Fruit fly (Drosophila melanogaster): ENCODE data around the gene crb.

crb gene

DNA sequence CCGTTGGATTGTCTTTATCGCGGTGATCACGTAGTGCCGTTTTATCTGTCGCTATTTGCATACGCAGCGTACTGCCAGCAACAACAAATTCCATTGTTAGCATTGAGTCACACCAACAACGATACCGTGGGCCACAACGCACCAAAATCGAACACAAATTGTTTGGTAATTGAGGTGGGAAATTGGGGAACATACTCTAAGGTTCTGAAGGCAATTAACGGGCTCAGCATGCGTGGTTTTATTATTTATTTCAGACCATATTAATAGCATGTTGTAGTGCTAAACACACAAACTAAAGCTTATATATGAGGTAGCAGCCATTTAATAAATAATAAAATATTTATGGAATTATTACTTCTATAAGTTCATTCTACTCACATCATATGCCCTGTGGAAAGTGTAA lies 3.7 kb downstream of the crb start (continued):
- peak; percentile 17 for TF ChIP-seq CG9727 (GFP tag; optimal IDR thresholded peaks at IDR 0.05)
- no peak for TF ChIP-seq Neu2 (GFP tag; optimal IDR thresholded peaks at IDR 0.05; ENCODE audit: borderline replicate concordance)
- TF ChIP-seq sna (GFP tag; IDR thresholded peaks at IDR 0.05; ENCODE audit: partially characterized antibody): no peak
- TF ChIP-seq otp (GFP tag; IDR thresholded peaks at IDR 0.05): no peak
- TF ChIP-seq Hr78 (GFP tag; optimal IDR thresholded peaks at IDR 0.05): no peak
- peak; percentile 22 for TF ChIP-seq CG3407 (GFP tag; optimal IDR thresholded peaks at IDR 0.05)
- peak; percentile 55 for TF ChIP-seq gem (tag; optimal IDR thresholded peaks at IDR 0.05)
- no peak for TF ChIP-seq CG10321 (GFP tag; IDR thresholded peaks at IDR 0.05)
- 0 out of 3 replicates have a peak, but pooled peaks have one; percentile 19 for TF ChIP-seq sr (GFP tag; IDR thresholded peaks at IDR 0.05)

DNA sequence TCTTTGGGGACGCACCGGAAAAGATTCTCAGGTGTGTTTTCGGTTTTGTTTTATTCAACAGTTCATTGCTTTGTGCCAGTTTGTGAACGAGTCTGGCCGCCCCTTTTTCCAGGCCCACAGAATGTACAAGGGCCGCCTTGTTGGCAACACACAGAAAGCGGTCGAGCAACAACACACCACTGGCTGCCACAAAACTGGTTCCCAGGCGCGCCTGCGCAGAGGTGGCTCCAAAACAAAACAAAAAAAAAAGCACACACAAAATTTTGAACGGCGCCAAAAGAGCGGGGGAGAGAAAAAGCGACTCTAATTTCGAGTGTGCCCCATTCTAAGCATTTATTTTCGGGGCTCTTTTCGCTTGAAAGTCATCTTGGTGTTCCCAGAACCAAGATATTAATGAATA lies 4.3 kb downstream of the crb start:
- TF ChIP-seq kni (GFP tag; optimal IDR thresholded peaks at IDR 0.05): peak; percentile 20
- peak; percentile 25; the same call in 1 of the 2 replicates for TF ChIP-seq vvl (GFP tag; IDR thresholded peaks at IDR 0.05)
- TF ChIP-seq crc (GFP tag; optimal IDR thresholded peaks at IDR 0.05): no peak
- peak; percentile 72; the same call in 1 of the 4 replicates for TF ChIP-seq chinmo (GFP tag; IDR thresholded peaks at IDR 0.05; ENCODE audit: partially characterized antibody)
- TF ChIP-seq CG6175 (GFP tag; IDR thresholded peaks at IDR 0.05): peak; percentile 91
- no peak for TF ChIP-seq tgo (GFP tag; IDR thresholded peaks at IDR 0.05)
- 0 out of 2 replicates have a peak, but pooled peaks have one; percentile 34 for TF ChIP-seq klu (GFP tag; IDR thresholded peaks at IDR 0.05)
- no peak for TF ChIP-seq tup (GFP tag; optimal IDR thresholded peaks at IDR 0.05)
- TF ChIP-seq nau (GFP tag; optimal IDR thresholded peaks at IDR 0.05): no peak
- TF ChIP-seq Med (GFP tag): peak; percentile 39
- no peak for TF ChIP-seq CG7745 (tag; optimal IDR thresholded peaks at IDR 0.05)
- peak; percentile 6 for TF ChIP-seq nom (GFP tag; optimal IDR thresholded peaks at IDR 0.05)

DNA sequence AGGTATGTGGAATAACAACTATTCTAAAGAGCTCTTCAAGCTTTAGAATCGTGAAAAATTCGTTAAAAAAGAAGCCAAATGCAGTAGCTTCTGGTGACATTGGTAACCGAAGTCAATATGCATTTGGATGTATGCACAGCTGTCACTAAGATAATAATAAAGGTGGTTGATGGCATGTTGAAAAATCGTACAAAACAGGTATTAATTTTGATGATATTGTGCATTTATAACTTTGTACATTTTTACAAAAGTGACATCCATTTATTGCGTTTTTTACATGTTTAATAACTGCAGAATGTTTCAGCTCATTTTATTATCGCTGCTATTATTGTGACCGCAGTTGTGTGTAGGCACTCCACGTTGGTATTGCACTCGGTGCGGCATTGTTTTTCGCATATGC lies 6.6 kb downstream of the crb start:
- TF ChIP-seq CG6254 (GFP tag; optimal IDR thresholded peaks at IDR 0.05): peak; percentile 27
- no peak for TF ChIP-seq CG6175 (GFP tag; IDR thresholded peaks at IDR 0.05)
- TF ChIP-seq CG14014 (GFP tag; IDR thresholded peaks at IDR 0.05): peak; percentile 10; the same call in 1 of the 2 replicates
- TF ChIP-seq bsh (GFP tag; optimal IDR thresholded peaks at IDR 0.05): peak in 1 of 2 experiments; percentile 43
- no peak for TF ChIP-seq sc (optimal IDR thresholded peaks at IDR 0.05)
- TF ChIP-seq sc (GFP tag; optimal IDR thresholded peaks at IDR 0.05): peak; percentile 13
- TF ChIP-seq Asciz (GFP tag; optimal IDR thresholded peaks at IDR 0.05): peak; percentile 34
- peak; percentile 5 for TF ChIP-seq CG2202 (tag; optimal IDR thresholded peaks at IDR 0.05)
- peak; percentile 45 for TF ChIP-seq Xrp1 (GFP tag; IDR thresholded peaks at IDR 0.05)
- peak; percentile 2 for TF ChIP-seq CG4424 (GFP tag; optimal IDR thresholded peaks at IDR 0.05)
- TF ChIP-seq Nf-YA (GFP tag; IDR thresholded peaks at IDR 0.05): 0 out of 2 replicates have a peak, but pooled peaks have one; percentile 22
- peak; percentile 25 for TF ChIP-seq CG10431 (GFP tag; optimal IDR thresholded peaks at IDR 0.05)
- no peak for TF ChIP-seq CG6813 (GFP tag; optimal IDR thresholded peaks at IDR 0.05)
- peak; percentile 46; the same call in 1 of the 2 replicates for TF ChIP-seq Drgx (GFP tag; IDR thresholded peaks at IDR 0.05)
- no peak for TF ChIP-seq lov (optimal IDR thresholded peaks at IDR 0.05)
- TF ChIP-seq lov (GFP tag; IDR thresholded peaks at IDR 0.05): 0 out of 3 replicates have a peak, but pooled peaks have one; percentile 17
- no peak for TF ChIP-seq Hr39 (optimal IDR thresholded peaks at IDR 0.05)
- TF ChIP-seq CG4360 (GFP tag; IDR thresholded peaks at IDR 0.05): 0 out of 2 replicates have a peak, but pooled peaks have one; percentile 30
- peak; percentile 67; the same call in 1 of the 2 replicates for TF ChIP-seq Awh (GFP tag; IDR thresholded peaks at IDR 0.05)
- TF ChIP-seq CG9797 (GFP tag; optimal IDR thresholded peaks at IDR 0.05): no peak
- TF ChIP-seq Sox100B (GFP tag; optimal IDR thresholded peaks at IDR 0.05): peak; percentile 30
- peak; percentile 5 for TF ChIP-seq CG1529 (GFP tag; optimal IDR thresholded peaks at IDR 0.05)
- TF ChIP-seq CG11504 (tag; optimal IDR thresholded peaks at IDR 0.05): no peak
- peak; percentile 17 for TF ChIP-seq wek (GFP tag; optimal IDR thresholded peaks at IDR 0.05)
- TF ChIP-seq sens (GFP tag): peak; percentile 87
- no peak for TF ChIP-seq schlank (tag; optimal IDR thresholded peaks at IDR 0.05)
- TF ChIP-seq CG16815 (GFP tag; optimal IDR thresholded peaks at IDR 0.05): no peak
- peak; percentile 8 for TF ChIP-seq gsb-n (tag; optimal IDR thresholded peaks at IDR 0.05)

All from whole organism, embryonic.